Worm (Caenorhabditis elegans) whole organism, mixed stage, embryonic: ENCODE measurements around the gene skr-3.

Experiments used
- mls-2 ChIP-seq: sonication (generic microtip); optimal IDR thresholded peaks from 2 replicates; lab custom pipeline; 2016; ENCODE audit warnings: mild to moderate bottlenecking, missing genetic modification characterization, moderate library complexity, missing compliant biosample characterization
- ztf-11 ChIP-seq: fragments of 150-350 bp; optimal IDR thresholded peaks from 2 replicates; lab custom pipeline; 2014; ENCODE audit warnings: missing biosample characterization, missing genetic modification characterization

DNA sequence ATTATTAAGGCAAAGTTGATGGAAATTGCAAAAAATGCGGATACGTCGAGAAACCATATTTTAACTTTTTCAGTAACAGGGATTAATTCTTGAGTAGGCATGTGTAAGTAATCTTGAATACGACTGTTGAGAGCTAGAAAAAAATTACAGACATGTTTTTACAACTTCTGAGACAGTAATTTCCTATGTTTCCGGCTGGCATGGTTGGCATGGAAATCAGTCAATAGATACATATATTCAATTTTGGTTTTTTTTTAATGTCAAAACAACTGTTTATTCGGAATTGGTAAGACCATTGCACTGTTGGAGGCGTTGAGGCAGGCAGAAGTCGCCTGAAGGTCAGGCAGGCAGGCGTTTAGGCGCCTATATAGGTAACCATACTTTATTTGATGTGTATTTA lies 32.5 kb downstream of the skr-3 start, which contains the start of gene str-254:
- TF ChIP-seq ztf-11 (tag; lab: Kevin White, UChicago) (no peak), mls-2 (tag; lab: Kevin White, UChicago) (no peak)
